Worm (Caenorhabditis elegans): ENCODE results near the gene fipp-1.
A peak's percentile ranks its signal among the peaks of the same experiment; 100 is the strongest.

fipp-1 gene

DNA sequence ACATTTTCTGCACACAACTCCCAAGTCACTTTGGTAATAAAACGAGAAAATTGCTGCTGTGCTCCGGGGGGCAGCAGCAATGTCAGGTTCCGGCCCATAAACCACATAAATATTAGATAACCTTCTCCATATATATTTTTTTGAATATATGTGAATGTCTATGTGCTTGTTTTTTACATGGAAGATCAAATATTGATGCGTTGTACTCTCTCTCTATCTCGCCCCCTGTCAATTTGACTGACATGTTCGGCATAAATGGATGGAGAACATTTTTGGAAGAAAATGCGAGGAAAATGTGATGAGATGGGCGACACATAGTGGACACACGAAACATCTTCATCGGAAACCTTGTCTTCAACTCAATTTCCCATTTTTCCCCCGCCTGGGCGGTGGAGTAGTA lies 11.6 kb upstream of the fipp-1 start:
- TF ChIP-seq daf-12 (tag; optimal IDR thresholded peaks at IDR 0.05) (no peak), eor-1 (tag; optimal IDR thresholded peaks at IDR 0.05) (no peak), fkh-10 (GFP tag; optimal IDR thresholded peaks at IDR 0.05) (no peak), ceh-28 (tag; optimal IDR thresholded peaks at IDR 0.05) (no peak), nhr-67 (tag; optimal IDR thresholded peaks at IDR 0.05) (no peak), lin-39 (tag; optimal IDR thresholded peaks at IDR 0.05) (no peak), snpc-4 (tag; optimal IDR thresholded peaks at IDR 0.05) (no peak), pqm-1 (tag; optimal IDR thresholded peaks at IDR 0.05) (no peak), nhr-28 (tag; optimal IDR thresholded peaks at IDR 0.05) (no peak), pha-4 (tag; optimal IDR thresholded peaks at IDR 0.05) (no peak), nfya-1 (tag; optimal IDR thresholded peaks at IDR 0.05; ENCODE audit: insufficient read depth) (no peak)

- no peak for TF ChIP-seq nhr-76 (tag; optimal IDR thresholded peaks at IDR 0.05)
- no peak for TF ChIP-seq ceh-82 (tag; optimal IDR thresholded peaks at IDR 0.05)
- TF ChIP-seq nhr-25 (tag; optimal IDR thresholded peaks at IDR 0.05), result peak; percentile 34
- no peak for TF ChIP-seq skn-1 (tag; optimal IDR thresholded peaks at IDR 0.05)
- TF ChIP-seq pha-4 (tag; optimal IDR thresholded peaks at IDR 0.05), result no peak
- TF ChIP-seq elt-1 (tag; optimal IDR thresholded peaks at IDR 0.05), result peak; percentile 80
- TF ChIP-seq nhr-28 (tag; optimal IDR thresholded peaks at IDR 0.05), result no peak
- TF ChIP-seq nhr-23 (tag; optimal IDR thresholded peaks at IDR 0.05), result peak; percentile 44
- TF ChIP-seq R02D3.7 (tag; optimal IDR thresholded peaks at IDR 0.05), result no peak
These were observed 10.1 kb upstream of the fipp-1 start, which contains the start of gene F32D1.3 for ce11 chrV:4361505-4361904. Gene F32D1.3, minus strand, starts transcription at chrV:4361569.

DNA sequence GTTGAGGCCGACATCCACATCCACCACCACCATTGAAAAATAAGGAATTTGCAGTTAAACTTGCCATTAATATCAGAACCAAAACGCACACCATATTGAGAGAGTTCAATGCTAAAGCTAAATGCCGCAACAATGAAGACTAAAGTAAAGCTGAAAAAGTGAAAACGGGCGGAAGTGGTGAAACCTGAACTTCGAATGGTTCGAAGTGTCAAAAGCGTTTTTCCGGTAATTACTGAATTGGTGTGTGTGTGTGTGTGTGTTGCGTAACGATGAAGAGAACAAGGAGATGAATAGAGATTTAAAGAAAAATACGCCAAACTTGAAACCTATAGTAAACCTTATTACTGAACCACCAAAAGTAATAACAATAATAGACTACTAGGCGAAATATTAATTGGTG lies 7.1 kb upstream of the fipp-1 start, which contains the start of gene grl-13:
TSS of gene grl-13 (minus strand) at position 101 of the 400 bp plus-strand sequence.
- no peak for TF ChIP-seq nhr-23 (tag; optimal IDR thresholded peaks at IDR 0.05)
- TF ChIP-seq fos-1 (tag; optimal IDR thresholded peaks at IDR 0.05), result no peak
- TF ChIP-seq nhr-12 (tag; optimal IDR thresholded peaks at IDR 0.05), result no peak
- TF ChIP-seq daf-12 (tag; optimal IDR thresholded peaks at IDR 0.05), result no peak
- TF ChIP-seq egl-5 (tag; optimal IDR thresholded peaks at IDR 0.05), result no peak

DNA sequence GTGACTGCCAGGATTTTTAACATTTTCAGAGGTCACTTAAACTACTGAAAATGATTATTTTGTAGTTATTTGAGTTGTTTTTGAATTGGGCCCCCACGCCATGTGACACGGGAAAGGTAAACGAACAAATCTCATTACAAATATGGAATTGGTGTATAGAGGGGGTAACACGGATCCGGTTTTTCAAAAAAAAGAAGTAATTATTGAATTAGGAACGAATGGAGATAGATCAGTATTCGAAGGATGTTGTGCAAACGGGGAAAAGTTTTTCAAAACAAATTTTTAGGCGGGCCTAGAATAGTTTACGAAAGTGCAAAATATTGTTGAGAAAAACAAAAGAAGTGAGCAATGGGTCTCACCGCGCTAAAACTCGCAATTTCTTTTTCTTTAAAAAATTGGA lies 5.2 kb upstream of the fipp-1 start, which contains the start of gene F32D1.11:
TSS of gene F32D1.11 (minus strand) at position 101 of the 400 bp plus-strand sequence.
- TF ChIP-seq mdl-1 (tag; optimal IDR thresholded peaks at IDR 0.05), result no peak
- TF ChIP-seq nhr-12 (tag; optimal IDR thresholded peaks at IDR 0.05), result no peak
- TF ChIP-seq egl-27 (tag; optimal IDR thresholded peaks at IDR 0.05), result no peak
- TF ChIP-seq skn-1 (tag; optimal IDR thresholded peaks at IDR 0.05), result no peak
- TF ChIP-seq ceh-82 (tag; optimal IDR thresholded peaks at IDR 0.05), result no peak
- no peak for TF ChIP-seq elt-3 (tag; optimal IDR thresholded peaks at IDR 0.05)
- TF ChIP-seq nhr-76 (tag; optimal IDR thresholded peaks at IDR 0.05), result no peak
- TF ChIP-seq zag-1 (tag; optimal IDR thresholded peaks at IDR 0.05), result no peak
- TF ChIP-seq fos-1 (tag; optimal IDR thresholded peaks at IDR 0.05), result no peak
- TF ChIP-seq nhr-11 (tag; optimal IDR thresholded peaks at IDR 0.05), result no peak
- no peak for TF ChIP-seq pqm-1 (tag; optimal IDR thresholded peaks at IDR 0.05)
- no peak for TF ChIP-seq R02D3.7 (tag; optimal IDR thresholded peaks at IDR 0.05)
- TF ChIP-seq mml-1 (tag; optimal IDR thresholded peaks at IDR 0.05), result no peak
- no peak for TF ChIP-seq nhr-25 (tag; optimal IDR thresholded peaks at IDR 0.05)
- no peak for TF ChIP-seq nhr-43 (tag; optimal IDR thresholded peaks at IDR 0.05; ENCODE audit: poor library complexity, severe bottlenecking)
- TF ChIP-seq nhr-28 (tag; optimal IDR thresholded peaks at IDR 0.05), result no peak

DNA sequence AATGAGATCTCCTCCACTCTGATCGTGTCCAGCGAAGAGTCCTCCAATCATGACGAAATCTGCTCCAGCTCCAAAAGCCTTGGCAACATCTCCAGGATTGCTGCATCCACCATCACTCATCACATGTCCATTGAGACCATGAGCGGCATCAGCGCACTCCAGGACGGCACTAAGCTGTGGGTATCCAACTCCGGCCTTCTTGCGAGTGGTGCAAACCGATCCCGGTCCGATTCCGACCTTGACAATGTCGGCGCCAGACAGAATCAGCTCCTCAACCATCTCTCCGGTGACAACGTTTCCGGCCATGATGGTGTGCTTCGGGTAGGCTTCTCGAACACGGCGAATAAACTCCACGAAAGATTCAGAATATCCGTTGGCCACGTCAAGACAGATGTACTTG lies 1.1 kb upstream of the fipp-1 start:
- TF ChIP-seq nhr-76 (tag; optimal IDR thresholded peaks at IDR 0.05) (no peak), elt-2 (tag; optimal IDR thresholded peaks at IDR 0.05) (no peak), unc-62 (GFP tag; optimal IDR thresholded peaks at IDR 0.05) (no peak), elt-3 (tag; optimal IDR thresholded peaks at IDR 0.05) (no peak), aly-2 (tag; optimal IDR thresholded peaks at IDR 0.05) (no peak), ceh-16 (tag; optimal IDR thresholded peaks at IDR 0.05) (no peak), lin-15B (tag; optimal IDR thresholded peaks at IDR 0.05) (no peak), mdl-1 (tag; optimal IDR thresholded peaks at IDR 0.05) (no peak), skn-1 (tag; optimal IDR thresholded peaks at IDR 0.05) (no peak), lsy-12 (tag; optimal IDR thresholded peaks at IDR 0.05) (no peak), nhr-23 (tag; optimal IDR thresholded peaks at IDR 0.05) (no peak), mml-1 (tag; optimal IDR thresholded peaks at IDR 0.05) (no peak), egl-5 (tag; optimal IDR thresholded peaks at IDR 0.05) (no peak), ztf-4 (tag; optimal IDR thresholded peaks at IDR 0.05) (no peak), unc-39 (tag; optimal IDR thresholded peaks at IDR 0.05) (no peak), ama-1 (optimal IDR thresholded peaks at IDR 0.05) (no peak), tbx-2 (tag; optimal IDR thresholded peaks at IDR 0.05) (no peak)
